Worm (Caenorhabditis elegans) whole organism, L4 larva: Measurements from ENCODE around the gene W04E12.9.

Experiments
- nhr-25 ChIP-seq: sonication (generic microtip); optimal IDR thresholded peaks from 2 replicates; lab custom pipeline; 2017; ENCODE audit warnings: missing genetic modification characterization, mild to moderate bottlenecking, missing compliant biosample characterization, antibody characterized with exemption, moderate library complexity, borderline replicate concordance; ENCODE audit not compliant: insufficient read depth
- nhr-28 ChIP-seq: fragments of 150-350 bp; optimal IDR thresholded peaks from 2 replicates; lab custom pipeline; 2014; ENCODE audit warnings: missing biosample characterization, missing genetic modification characterization

- TF ChIP-seq nhr-28 (tag; lab: Kevin White, UChicago), result no peak
- no peak for TF ChIP-seq nhr-25 (tag; lab: Kevin White, UChicago)
Measured at ce11 chrV:19717933-19718332, 38.4 kb upstream of the W04E12.9 start.
